Worm (Caenorhabditis elegans) whole organism, L4 larva: ENCODE data around the gene unc-42.

Source experiments
- F10B5.3 ChIP-seq: sonication (generic microtip); optimal IDR thresholded peaks from 2 replicates; lab custom pipeline; 2016; ENCODE audit warnings: mild to moderate bottlenecking, missing genetic modification characterization, missing compliant biosample characterization
- T26A8.4 ChIP-seq: fragments of 200-800 bp; sonication (Bioruptor generic); IDR thresholded peaks from 2 replicates; pipeline ENCODE4 v1.3.6; 2022; ENCODE audit warnings: missing genetic modification characterization, missing compliant biosample characterization
- Y105C5A.15 ChIP-seq: fragments of 200-800 bp; sonication (Bioruptor generic); IDR thresholded peaks from 2 replicates; pipeline ENCODE4 v1.3.6; 2022; ENCODE audit warnings: missing genetic modification characterization, missing compliant biosample characterization
- ZK337.2 ChIP-seq: fragments of 200-800 bp; sonication (Bioruptor generic); IDR thresholded peaks from 2 replicates; pipeline ENCODE4 v1.3.6; 2022; ENCODE audit warnings: missing genetic modification reagents, missing genetic modification characterization, missing compliant biosample characterization
- aha-1 ChIP-seq: fragments of 150-350 bp; peaks from one replicate; lab custom pipeline; 2014; ENCODE audit warnings: missing biosample characterization, missing genetic modification characterization
- ceh-82 ChIP-seq: sonication (generic microtip); optimal IDR thresholded peaks from 2 replicates; lab custom pipeline; 2017; ENCODE audit warnings: missing biosample characterization, missing genetic modification characterization
- ces-1 ChIP-seq: fragments of 150-350 bp; sonication (generic microtip); optimal IDR thresholded peaks from 4 replicates; lab custom pipeline; 2014; ENCODE audit warnings: missing biosample characterization, missing genetic modification reagents, missing genetic modification characterization
- daf-16 ChIP-seq, 3 experiments: sonication (generic microtip); optimal IDR thresholded peaks; 2 replicates each; lab custom pipeline; 2016 to 2017; ENCODE audit warnings: missing genetic modification characterization in 3 of 3, missing genetic modification reagents in 3 of 3, mild to moderate bottlenecking in 2 of 3, missing compliant biosample characterization in 2 of 3, missing biosample characterization in 1 of 3, moderate library complexity in 1 of 3
- dmd-8 ChIP-seq: fragments of 200-800 bp; sonication (Bioruptor generic); IDR thresholded peaks from 2 replicates; pipeline ENCODE4 v1.3.6; 2022; ENCODE audit warnings: missing genetic modification characterization, missing compliant biosample characterization
- egl-27 ChIP-seq: sonication (generic microtip); optimal IDR thresholded peaks from 3 replicates; lab custom pipeline; 2017; ENCODE audit warnings: missing biosample characterization, missing genetic modification reagents, missing genetic modification characterization
- hif-1 ChIP-seq, 2 experiments: sonication (generic microtip); optimal IDR thresholded peaks; 2 replicates each; lab custom pipeline; 2016 to 2017; ENCODE audit warnings: missing compliant biosample characterization in 2 of 2, missing genetic modification characterization in 2 of 2, missing genetic modification reagents in 2 of 2, missing genotype in 2 of 2, mild to moderate bottlenecking in 1 of 2
- hlh-30 ChIP-seq: sonication (generic microtip); optimal IDR thresholded peaks from 2 replicates; lab custom pipeline; 2017; ENCODE audit warnings: antibody characterized with exemption, mild to moderate bottlenecking, missing genetic modification characterization, missing compliant biosample characterization; ENCODE audit not compliant: insufficient read depth
- jun-1 ChIP-seq: fragments of 150-350 bp; optimal IDR thresholded peaks from 2 replicates; lab custom pipeline; 2014; ENCODE audit warnings: missing biosample characterization, missing genetic modification reagents, missing genetic modification characterization
- lin-13 ChIP-seq: fragments of 150-350 bp; optimal IDR thresholded peaks from 2 replicates; lab custom pipeline; 2014; ENCODE audit warnings: missing biosample characterization, missing genetic modification reagents, missing genetic modification characterization
- lin-38 ChIP-seq: fragments of 200-800 bp; sonication (Bioruptor generic); IDR thresholded peaks from 2 replicates; pipeline ENCODE4 v1.3.6; 2022; ENCODE audit warnings: missing genetic modification reagents, missing genetic modification characterization, missing compliant biosample characterization
- lir-3 ChIP-seq: sonication (generic microtip); optimal IDR thresholded peaks from 2 replicates; lab custom pipeline; 2016; ENCODE audit warnings: mild to moderate bottlenecking, missing genetic modification characterization, missing compliant biosample characterization
- madf-9 ChIP-seq: fragments of 200-800 bp; sonication (Bioruptor generic); conservative IDR thresholded peaks from 2 replicates; pipeline ENCODE4 v1.3.6; 2022; ENCODE audit warnings: missing genetic modification reagents, missing genetic modification characterization, missing compliant biosample characterization
- mdl-1 ChIP-seq, 2 experiments: fragments of 150-350 bp in 1 of 2; sonication (generic microtip) in 1 of 2; optimal IDR thresholded peaks; 2 replicates each; lab custom pipeline; 2014 to 2017; ENCODE audit warnings: missing biosample characterization in 2 of 2, missing genetic modification characterization in 2 of 2
- mdt-29 ChIP-seq: fragments of 200-800 bp; sonication (Bioruptor generic); IDR thresholded peaks from 2 replicates; pipeline ENCODE4 v1.3.6; 2022; ENCODE audit warnings: missing genetic modification reagents, missing genetic modification characterization, missing compliant biosample characterization
- mep-1 ChIP-seq: fragments of 150-350 bp; sonication (generic microtip); optimal IDR thresholded peaks from 3 replicates; lab custom pipeline; 2014; ENCODE audit warnings: missing biosample characterization, missing genetic modification characterization
- nhr-11 ChIP-seq: fragments of 150-350 bp; optimal IDR thresholded peaks from 2 replicates; lab custom pipeline; 2014; ENCODE audit warnings: missing biosample characterization, missing genetic modification characterization
- nhr-25 ChIP-seq: sonication (generic microtip); optimal IDR thresholded peaks from 2 replicates; lab custom pipeline; 2017; ENCODE audit warnings: missing genetic modification characterization, mild to moderate bottlenecking, missing compliant biosample characterization, antibody characterized with exemption, moderate library complexity, borderline replicate concordance; ENCODE audit not compliant: insufficient read depth
- nhr-28 ChIP-seq: fragments of 150-350 bp; optimal IDR thresholded peaks from 2 replicates; lab custom pipeline; 2014; ENCODE audit warnings: missing biosample characterization, missing genetic modification characterization
- nhr-77 ChIP-seq: fragments of 150-350 bp; optimal IDR thresholded peaks from 2 replicates; lab custom pipeline; 2014; ENCODE audit warnings: missing biosample characterization, missing genetic modification characterization
- php-3 ChIP-seq: fragments of 200-800 bp; sonication (Bioruptor generic); IDR thresholded peaks from 2 replicates; pipeline ENCODE4 v1.3.6; 2022; ENCODE audit warnings: missing genetic modification reagents, missing genetic modification characterization, missing compliant biosample characterization
- pqm-1 ChIP-seq: sonication (generic microtip); optimal IDR thresholded peaks from 2 replicates; lab custom pipeline; 2017; ENCODE audit warnings: missing biosample characterization, missing genetic modification characterization
- set-16 ChIP-seq: fragments of 200-800 bp; sonication (Bioruptor generic); IDR thresholded peaks from 2 replicates; pipeline ENCODE4 v1.3.6; 2022; ENCODE audit warnings: missing genetic modification reagents, missing genetic modification characterization, missing compliant biosample characterization
- skn-1 ChIP-seq: fragments of 150-350 bp; optimal IDR thresholded peaks from 2 replicates; lab custom pipeline; 2014; ENCODE audit warnings: missing biosample characterization, missing genetic modification characterization
- vab-7 ChIP-seq: fragments of 200-800 bp; sonication (Bioruptor generic); IDR thresholded peaks from 2 replicates; pipeline ENCODE4 v1.3.6; 2022; ENCODE audit warnings: missing genetic modification reagents, missing genetic modification characterization, missing compliant biosample characterization
- zag-1 ChIP-seq: fragments of 150-350 bp; optimal IDR thresholded peaks from 2 replicates; lab custom pipeline; 2014; ENCODE audit warnings: missing biosample characterization, missing genetic modification characterization
- zip-2 ChIP-seq: fragments of 150-350 bp; optimal IDR thresholded peaks from 2 replicates; lab custom pipeline; 2014; ENCODE audit warnings: missing biosample characterization, missing genetic modification characterization
- ztf-11 ChIP-seq: fragments of 150-350 bp; optimal IDR thresholded peaks from 2 replicates; lab custom pipeline; 2014; ENCODE audit warnings: missing biosample characterization, missing genetic modification characterization
- ztf-7 ChIP-seq: fragments of 150-350 bp; optimal IDR thresholded peaks from 2 replicates; lab custom pipeline; 2014; ENCODE audit warnings: missing biosample characterization, missing genetic modification characterization

The unc-42 gene

DNA sequence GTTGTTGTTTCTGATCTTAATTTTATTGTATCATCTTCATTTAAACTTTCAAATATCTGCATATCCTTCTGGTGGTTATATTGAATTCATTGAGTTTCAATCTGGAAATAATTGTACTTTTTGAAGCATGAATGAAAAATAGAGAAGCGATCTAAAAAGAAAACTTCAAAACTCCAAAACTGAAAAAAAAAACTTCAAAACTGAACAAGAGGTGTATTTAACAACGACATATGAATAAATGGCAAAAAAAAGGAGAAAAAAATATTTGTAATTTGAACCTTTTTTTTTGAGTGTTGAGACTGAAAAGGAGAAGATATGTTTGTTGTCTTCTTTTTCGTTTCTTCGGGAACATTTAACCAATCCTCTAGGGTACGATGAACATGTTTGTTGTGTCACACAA, 11.3 kb downstream of the unc-42 start, which contains the start of gene F58E6.11:
Gene F58E6.11 (minus strand): TSS at position 101 of the 400 bp plus-strand sequence.
- TF ChIP-seq mep-1 (tag; lab: Kevin White, UChicago) (no peak), nhr-25 (tag; lab: Kevin White, UChicago) (no peak), set-16 (no peak), lir-3 (tag; lab: Kevin White, UChicago) (no peak), lin-38 (GFP tag; lab: Robert Waterston, UW) (no peak), vab-7 (GFP tag; lab: Robert Waterston, UW) (no peak), daf-16 (GFP tag; optimal IDR thresholded peaks at IDR 0.05; lab: Kevin White, UChicago) (no peak), daf-16 (tag; optimal IDR thresholded peaks at IDR 0.05; lab: Kevin White, UChicago) (no peak), hlh-30 (no peak), ces-1 (no peak), T26A8.4 (GFP tag; lab: Robert Waterston, UW) (no peak), nhr-28 (tag; lab: Kevin White, UChicago) (no peak), mdt-29 (GFP tag; lab: Robert Waterston, UW) (no peak), Y105C5A.15 (no peak), nhr-11 (tag; lab: Kevin White, UChicago) (no peak), ceh-82 (no peak), egl-27 (tag; lab: Kevin White, UChicago) (no peak), lin-13 (GFP tag; lab: Kevin White, UChicago) (no peak), zip-2 (no peak), skn-1 (no peak), mdl-1 (tag; optimal IDR thresholded peaks at IDR 0.05; lab: Kevin White, UChicago) (no peak)

DNA sequence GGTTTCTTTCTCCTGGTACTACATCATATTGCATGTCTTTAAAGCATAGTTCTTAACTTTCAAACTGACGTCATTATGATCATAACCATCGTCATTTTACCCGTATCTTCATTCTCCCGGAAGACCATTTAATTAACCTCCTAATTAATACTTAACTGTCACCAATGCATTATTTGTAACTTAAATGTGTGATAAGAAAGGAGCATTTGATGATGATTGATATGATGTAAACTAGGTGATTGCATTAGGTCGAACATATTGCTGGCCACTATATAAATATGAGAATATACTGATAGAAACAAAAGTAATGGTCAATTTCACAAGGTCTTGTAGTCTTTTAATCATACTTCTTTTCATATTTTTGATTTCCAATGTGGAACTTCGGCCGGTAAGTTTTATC, 12.9 kb downstream of the unc-42 start, which contains the start of gene hrg-3:
Gene hrg-3 (plus strand): TSS at position 227 of the 400 bp plus-strand sequence.
- TF ChIP-seq php-3 (GFP tag; lab: Robert Waterston, UW) (peak; percentile 66), madf-9 (no peak), pqm-1 (tag; lab: Kevin White, UChicago) (peak; percentile 31), ztf-7 (peak; percentile 92), zip-2 (no peak)
- TF ChIP-seq, all 104 proteins: peak for 3

DNA sequence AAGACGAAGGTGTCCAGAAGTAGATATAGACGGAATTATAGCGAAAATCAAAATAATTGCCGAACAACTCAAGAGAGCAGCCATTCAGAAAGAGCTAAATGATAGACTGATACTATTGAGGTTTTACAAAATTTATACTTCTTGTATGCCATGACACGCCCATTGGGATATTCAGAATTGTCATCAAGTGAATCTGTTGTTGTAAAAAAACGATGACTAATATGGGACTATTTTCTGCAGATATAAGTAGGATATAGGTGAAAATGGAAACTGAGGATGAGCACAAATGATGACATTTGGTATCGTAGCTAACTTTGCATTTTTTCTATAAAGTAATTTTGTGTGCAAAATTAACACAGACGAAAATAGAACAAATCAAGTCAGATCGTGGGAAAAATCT, 13.5 kb downstream of the unc-42 start, which contains the start of gene F58E6.8:
Gene F58E6.8 (minus strand): TSS at position 101 of the 400 bp plus-strand sequence.
- TF ChIP-seq dmd-8 (no peak), hif-1 (tag; optimal IDR thresholded peaks at IDR 0.05; lab: Kevin White, UChicago) (no peak), F10B5.3 (no peak), mdt-29 (GFP tag; lab: Robert Waterston, UW) (no peak), ztf-11 (tag; lab: Kevin White, UChicago) (no peak), aha-1 (no peak), jun-1 (tag; lab: Kevin White, UChicago) (no peak)

DNA sequence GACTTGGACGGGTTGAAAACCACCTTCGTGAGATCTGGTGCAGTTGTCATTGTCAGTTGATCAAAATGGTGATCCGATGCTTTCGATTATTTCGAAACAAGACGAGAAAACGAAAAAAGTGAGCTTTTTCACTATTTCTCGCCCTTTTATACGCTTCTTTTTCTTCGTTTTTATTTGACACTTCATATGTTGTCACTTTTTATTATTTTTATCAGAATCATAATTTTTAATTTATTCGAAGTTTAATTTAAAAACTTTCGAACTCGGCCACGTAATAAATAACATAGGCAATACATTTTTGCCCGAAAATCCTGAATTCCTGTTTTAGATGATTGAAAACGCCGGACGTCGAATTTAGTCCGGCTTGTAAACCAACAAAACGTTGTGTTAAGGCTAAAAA, 14.7 kb downstream of the unc-42 start, which contains the start of gene F58E6.5:
Gene F58E6.5 (minus strand): TSS at position 101 of the 400 bp plus-strand sequence.
- no peak for TF ChIP-seq ZK337.2 (GFP tag; lab: Robert Waterston, UW)
- TF ChIP-seq nhr-28 (tag; lab: Kevin White, UChicago) = no peak
- TF ChIP-seq nhr-77 (tag; lab: Kevin White, UChicago) = no peak
- no peak for TF ChIP-seq zag-1 (tag; lab: Kevin White, UChicago)

DNA sequence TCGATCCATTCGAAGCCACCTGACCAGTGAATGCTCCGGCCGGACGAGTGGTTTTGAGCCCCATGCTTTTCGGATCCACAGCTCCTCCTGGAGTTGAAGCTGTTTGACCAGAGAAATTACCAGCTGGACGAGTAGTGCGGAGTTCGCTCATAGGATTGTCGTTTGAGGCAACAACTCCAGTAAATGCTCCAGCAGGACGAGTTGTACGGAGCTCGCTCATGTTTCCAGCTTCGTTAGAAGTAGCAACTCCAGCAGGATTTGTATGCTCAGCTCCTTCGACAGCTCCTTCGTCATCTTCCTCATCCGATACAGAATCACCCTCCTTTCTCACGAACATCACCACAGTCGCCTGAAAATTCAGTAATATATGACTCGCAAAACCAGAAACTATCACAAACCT, 15.6 kb downstream of the unc-42 start:
- TF ChIP-seq dmd-8 = 0 out of 2 replicates have a peak, but pooled peaks have one; percentile 53
- no peak for TF ChIP-seq ZK337.2 (GFP tag; lab: Robert Waterston, UW)
